Fruit fly (Drosophila melanogaster) Kc167 (cell line): Measurements from ENCODE around the gene CG42727.

Experiments used
- Myc ChIP-seq: fragments of >200 bp; optimal IDR thresholded peaks from 2 replicates; lab custom pipeline; 2017; ENCODE audit warnings: missing external identifiers
- Sin3A ChIP-seq: fragments of >200 bp; optimal IDR thresholded peaks from 2 replicates; lab custom pipeline; 2018; ENCODE audit warnings: missing external identifiers
- h ChIP-seq: fragments of >200 bp; optimal IDR thresholded peaks from 3 replicates; lab custom pipeline; 2018; ENCODE audit warnings: missing external identifiers
- insv ChIP-seq: fragments of >200 bp; optimal IDR thresholded peaks from 3 replicates; lab custom pipeline; 2018; ENCODE audit warnings: missing external identifiers
- psq ChIP-seq: fragments of >200 bp; optimal IDR thresholded peaks from 2 replicates; lab custom pipeline; 2017; ENCODE audit warnings: missing external identifiers
- ttk ChIP-seq: sonication (Bioruptor generic); optimal IDR thresholded peaks from 2 replicates; lab custom pipeline; 2017; ENCODE audit warnings: missing external identifiers

The CG42727 gene

DNA sequence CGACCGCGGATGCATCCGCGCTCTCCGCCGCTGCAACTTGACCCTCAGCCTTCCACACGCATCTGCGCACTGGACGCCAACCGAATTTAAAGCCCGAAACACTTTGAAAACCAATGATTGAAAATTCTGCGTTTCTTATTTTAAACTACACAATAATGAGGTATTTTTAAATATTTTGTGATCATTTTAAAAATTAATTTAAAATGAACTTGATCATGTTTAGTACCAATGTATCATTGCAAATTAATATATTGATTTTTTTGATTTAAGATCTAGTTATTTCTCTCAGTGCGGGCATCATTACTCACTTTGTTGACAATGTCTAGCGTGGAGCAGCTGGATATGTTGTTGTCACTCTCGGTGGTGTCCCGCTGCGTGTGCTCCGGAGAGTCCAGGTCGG lies 19.0 kb downstream of the CG42727 start:
- TF ChIP-seq h (lab: Kevin White, UChicago) = no peak
- TF ChIP-seq Myc (lab: Kevin White, UChicago) = no peak
- no peak for TF ChIP-seq ttk
- no peak for TF ChIP-seq psq (lab: Kevin White, UChicago)
- no peak for TF ChIP-seq insv (lab: Kevin White, UChicago)
- no peak for TF ChIP-seq Sin3A (lab: Kevin White, UChicago)

DNA sequence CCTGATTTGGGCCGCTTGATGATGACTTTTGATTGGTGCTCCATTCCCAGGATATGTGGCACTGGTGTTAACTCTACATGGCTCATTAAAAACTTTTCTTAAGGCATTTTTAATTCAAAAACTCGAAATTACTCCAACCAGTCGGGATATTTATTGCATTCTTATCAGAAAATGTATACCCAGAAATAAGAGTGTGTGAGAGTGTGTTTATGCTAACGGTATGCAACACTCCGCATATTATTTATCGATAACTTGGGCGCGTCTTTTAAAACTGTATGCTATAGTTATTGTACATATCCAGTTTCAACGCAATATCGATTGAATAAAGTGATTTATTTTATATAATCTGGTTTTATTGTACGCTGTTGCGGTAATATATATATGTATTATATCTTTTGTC lies 19.6 kb downstream of the CG42727 start, which contains the start of gene CG34404:
CG34404 (minus strand) TSS at position 189 of the 400 bp plus-strand sequence.
- TF ChIP-seq ttk = no peak

DNA sequence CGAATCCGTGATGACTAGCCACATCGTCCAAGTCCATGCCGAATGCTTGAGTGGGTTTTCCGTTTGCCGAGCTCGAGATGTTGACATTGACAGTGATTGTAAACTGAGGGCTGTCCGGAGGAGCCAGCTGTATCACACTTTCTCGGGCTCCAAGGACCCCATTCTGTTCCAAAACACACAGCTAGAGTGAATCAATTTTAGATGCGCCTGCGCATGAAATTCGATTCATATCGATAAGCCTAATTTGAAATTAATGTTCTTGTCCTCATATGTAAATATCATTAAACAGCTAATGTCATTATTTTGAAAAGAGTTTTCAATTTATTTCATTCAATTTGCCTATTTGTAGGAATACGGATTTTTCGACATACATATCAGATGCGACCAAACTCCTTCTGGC lies 21.9 kb downstream of the CG42727 start, which contains the start of gene CG14868:
CG14868 (minus strand) TSS at position 204 of the 400 bp plus-strand sequence.
- TF ChIP-seq Myc (lab: Kevin White, UChicago) (no peak), insv (lab: Kevin White, UChicago) (no peak), ttk (no peak), h (lab: Kevin White, UChicago) (no peak), Sin3A (lab: Kevin White, UChicago) (no peak), psq (lab: Kevin White, UChicago) (no peak)

DNA sequence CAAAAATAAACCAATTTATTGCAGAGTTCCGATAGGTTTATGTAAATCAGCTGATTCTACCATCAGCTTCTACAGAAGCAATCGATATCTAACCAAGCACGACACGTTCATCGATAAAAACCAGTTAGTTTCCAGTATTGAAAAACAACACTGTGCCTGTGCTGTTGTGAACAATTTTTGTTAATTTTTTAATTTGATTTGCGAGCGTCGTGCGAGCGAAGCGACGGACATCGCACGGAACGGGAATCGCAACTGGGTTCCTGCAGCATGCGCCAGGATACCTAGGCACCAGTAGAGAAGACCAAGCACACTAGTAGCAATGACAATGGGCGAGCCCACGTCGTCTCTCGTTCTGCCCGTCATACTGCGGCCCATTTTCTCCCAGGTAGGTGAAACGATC lies 24.0 kb downstream of the CG42727 start, which contains the start of the genes Ccm3 and CG6136:
Ccm3 (plus strand) TSS at position 125 of the 400 bp plus-strand sequence.
CG6136 (minus strand) TSS at position 380 of the 400 bp plus-strand sequence.
- TF ChIP-seq psq (lab: Kevin White, UChicago) = no peak
- TF ChIP-seq Sin3A (lab: Kevin White, UChicago) = no peak

DNA sequence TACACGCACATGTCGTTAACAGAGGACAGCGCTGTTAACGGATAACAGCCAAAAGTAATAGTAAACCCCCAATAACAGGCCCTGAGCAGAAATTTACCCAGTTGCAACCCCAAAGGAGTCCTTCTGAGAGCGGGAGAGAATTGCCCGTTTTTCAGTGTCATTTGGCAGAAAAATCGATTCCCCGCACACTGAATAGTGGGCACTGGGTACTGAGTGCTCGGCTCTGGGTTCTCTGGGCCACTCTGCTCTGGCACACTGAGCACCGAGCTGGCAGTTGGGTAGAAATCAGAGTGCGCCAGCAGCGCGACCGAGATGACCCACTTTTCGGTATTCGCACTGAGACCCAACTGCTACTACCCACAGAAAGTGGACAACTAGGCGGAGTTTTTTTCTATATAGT lies 26.5 kb downstream of the CG42727 start, which contains the start of gene Rbp:
Rbp (plus strand) TSS at position 239 of the 400 bp plus-strand sequence.
- TF ChIP-seq psq (lab: Kevin White, UChicago) (no peak), Myc (lab: Kevin White, UChicago) (no peak), Sin3A (lab: Kevin White, UChicago) (no peak), ttk (no peak), insv (lab: Kevin White, UChicago) (no peak), h (lab: Kevin White, UChicago) (no peak)

DNA sequence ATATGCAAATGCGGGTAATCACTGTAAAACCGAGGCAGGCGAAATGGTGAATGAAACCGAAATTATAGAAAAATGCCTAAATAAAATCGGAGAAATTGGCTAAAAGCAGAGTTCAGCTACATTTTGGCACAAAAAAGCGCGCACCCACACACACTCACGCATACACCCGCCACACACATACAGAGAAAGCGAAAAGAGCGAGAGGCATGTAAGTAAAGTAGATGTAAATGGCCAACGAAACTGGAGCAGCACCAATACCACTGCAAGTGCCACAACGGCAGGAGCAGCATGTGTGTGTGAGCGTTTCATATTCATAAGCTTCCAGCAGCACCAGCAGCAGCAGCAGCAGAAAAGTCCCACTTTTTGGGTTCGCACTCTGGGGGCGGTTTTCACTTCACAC lies 27.6 kb downstream of the CG42727 start:
- TF ChIP-seq h (lab: Kevin White, UChicago) (no peak), Sin3A (lab: Kevin White, UChicago) (no peak), ttk (no peak), insv (lab: Kevin White, UChicago) (no peak), Myc (lab: Kevin White, UChicago) (no peak), psq (lab: Kevin White, UChicago) (no peak)

DNA sequence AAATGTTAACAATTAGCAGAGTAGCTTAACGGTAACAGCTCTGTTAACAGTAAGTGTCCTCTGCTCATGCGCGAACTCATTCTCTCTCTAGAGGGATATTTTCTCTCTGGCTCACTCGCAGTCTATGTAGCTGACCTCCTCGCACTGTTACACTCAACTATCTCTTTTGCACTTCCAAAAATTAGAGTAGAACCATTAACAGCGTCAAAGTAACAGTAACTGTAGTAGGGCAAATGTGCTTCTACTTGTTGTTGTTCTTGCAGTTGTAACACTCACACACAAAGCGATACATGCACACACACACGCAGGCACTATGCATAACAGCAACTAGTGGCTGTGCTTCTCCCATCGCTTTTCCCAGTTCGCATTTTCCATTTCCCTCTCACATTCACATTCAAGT lies 31.2 kb downstream of the CG42727 start:
- TF ChIP-seq psq (lab: Kevin White, UChicago) (no peak), insv (lab: Kevin White, UChicago) (no peak), Myc (lab: Kevin White, UChicago) (no peak), Sin3A (lab: Kevin White, UChicago) (no peak), ttk (no peak), h (lab: Kevin White, UChicago) (no peak)

DNA sequence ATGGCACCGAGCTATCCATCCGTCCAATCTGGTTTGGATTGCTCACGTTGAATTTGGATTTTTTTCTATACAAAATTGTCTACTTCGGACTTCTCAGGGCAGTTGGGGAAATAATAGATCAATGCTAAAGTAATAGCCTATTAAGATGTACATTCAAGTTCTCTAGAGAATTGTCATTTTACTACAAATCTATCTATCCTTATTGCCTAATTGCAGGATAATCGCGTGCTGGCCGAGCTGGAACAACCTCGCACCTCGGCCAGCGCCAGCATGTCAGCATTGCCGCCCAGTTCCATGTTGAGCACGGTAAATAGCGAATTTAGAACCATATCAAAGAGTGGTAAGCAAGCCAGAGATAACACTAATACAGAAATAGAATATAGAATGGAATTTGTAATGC lies 35.0 kb downstream of the CG42727 start, which contains the start of gene h-cup:
h-cup (minus strand) TSS at position 101 of the 400 bp plus-strand sequence.
- TF ChIP-seq ttk = no peak
- no peak for TF ChIP-seq Myc (lab: Kevin White, UChicago)

DNA sequence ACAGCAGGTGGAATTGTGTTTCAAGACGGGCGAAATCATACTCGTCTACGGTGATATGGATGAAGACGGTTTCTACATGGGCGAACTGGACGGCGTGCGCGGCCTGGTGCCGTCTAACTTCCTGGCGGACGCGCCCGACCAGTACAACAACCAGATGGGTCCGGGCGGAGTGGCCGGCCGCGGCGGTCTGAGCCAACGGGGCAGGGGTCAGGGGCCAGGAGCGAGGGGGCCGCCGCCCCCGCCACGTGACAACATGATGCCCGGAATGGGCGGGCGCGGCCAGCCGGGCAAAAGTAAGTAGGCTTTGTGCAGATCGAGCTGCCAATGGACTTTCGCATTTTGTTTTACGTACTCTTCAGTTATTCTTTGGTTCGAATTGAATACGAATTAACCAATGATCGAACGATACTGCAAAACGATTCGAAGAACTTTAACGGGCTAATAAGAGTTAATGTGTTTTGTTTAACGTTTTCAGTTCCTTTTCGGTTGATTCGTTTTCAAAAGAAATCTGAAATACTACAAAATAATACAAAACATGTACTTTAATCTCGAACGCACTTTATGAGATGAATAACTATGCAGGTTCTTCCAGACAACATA lies 45.5 kb downstream of the CG42727 start:
- no peak for TF ChIP-seq Sin3A (lab: Kevin White, UChicago)
- TF ChIP-seq Myc (lab: Kevin White, UChicago) = no peak
- TF ChIP-seq ttk = no peak
- TF ChIP-seq psq (lab: Kevin White, UChicago) = no peak
- TF ChIP-seq h (lab: Kevin White, UChicago) = no peak
- TF ChIP-seq insv (lab: Kevin White, UChicago) = no peak
